Fruit fly (Drosophila melanogaster) whole organism, embryonic: ENCODE results near the gene CG14339.

Experiments used
- C15 ChIP-seq: fragments of 200-800 bp; sonication (Bioruptor generic); IDR thresholded peaks from 3 replicates; pipeline ENCODE4 v1.3.6; 2022; ENCODE audit warnings: missing biosample characterization, missing genetic modification characterization
- CG16779 ChIP-seq: fragments of 200-800 bp; sonication (Bioruptor generic); IDR thresholded peaks from 2 replicates; pipeline ENCODE4 v1.3.6; 2022; ENCODE audit warnings: missing biosample characterization, missing genetic modification characterization
- CG31365 ChIP-seq: fragments of 200-800 bp; sonication (Bioruptor generic); optimal IDR thresholded peaks from 2 replicates; lab custom pipeline; 2018; ENCODE audit warnings: missing biosample characterization, mild to moderate bottlenecking, missing genetic modification characterization
- CG6854 ChIP-seq: fragments of 200-800 bp; sonication (Bioruptor generic); optimal IDR thresholded peaks from 3 replicates; lab custom pipeline; 2017; ENCODE audit warnings: missing biosample characterization, mild to moderate bottlenecking, missing genetic modification characterization
- CG7372 ChIP-seq: fragments of 200-800 bp; sonication (Bioruptor generic); IDR thresholded peaks from 2 replicates; pipeline ENCODE4 v1.3.6; 2022; ENCODE audit warnings: missing biosample characterization, missing genetic modification characterization
- CG8281 ChIP-seq: fragments of 200-800 bp; sonication (Bioruptor generic); optimal IDR thresholded peaks from 2 replicates; lab custom pipeline; 2018; ENCODE audit warnings: missing biosample characterization, mild to moderate bottlenecking, missing genetic modification characterization, moderate library complexity
- CG9932 ChIP-seq: fragments of 200-800 bp; sonication (Bioruptor generic); IDR thresholded peaks from 2 replicates; pipeline ENCODE4 v1.3.6; 2022; ENCODE audit warnings: missing biosample characterization, missing genetic modification characterization
- Lim3 ChIP-seq: fragments of 200-800 bp; sonication (Bioruptor generic); IDR thresholded peaks from 2 replicates; pipeline ENCODE4 v1.3.6; 2022; ENCODE audit warnings: missing biosample characterization, missing genetic modification characterization
- lola ChIP-seq, 3 experiments: fragments of >200 bp in 2 of 3; fragments of 200-800 bp in 1 of 3; sonication (Bioruptor generic) in 1 of 3; optimal IDR thresholded peaks; 2 replicates each; lab custom pipeline; 2017 to 2019; ENCODE audit warnings: missing biosample characterization in 3 of 3, missing genetic modification characterization in 3 of 3, mild to moderate bottlenecking in 1 of 3, moderate library complexity in 1 of 3
- p53 ChIP-seq: fragments of 200-800 bp; sonication (Bioruptor generic); optimal IDR thresholded peaks from 2 replicates; lab custom pipeline; 2016; ENCODE audit warnings: missing biosample characterization, missing genetic modification characterization
- psq ChIP-seq: fragments of 200-800 bp; sonication (Bioruptor generic); optimal IDR thresholded peaks from 2 replicates; lab custom pipeline; 2017; ENCODE audit warnings: missing biosample characterization, missing genetic modification characterization
- sisA ChIP-seq: fragments of 200-800 bp; sonication (Bioruptor generic); IDR thresholded peaks from 2 replicates; pipeline ENCODE4 v1.3.6; 2022; ENCODE audit warnings: missing biosample characterization, missing genetic modification characterization

dm6 chr2L:1135495-1135894 is 27.2 kb downstream of the CG14339 start:
- TF ChIP-seq CG7372 (no peak), CG16779 (GFP tag; lab: Robert Waterston, UW) (no peak), CG9932 (GFP tag; lab: Robert Waterston, UW) (peak; percentile 12; the same call in 1 of the 2 replicates), C15 (no peak), sisA (no peak), CG31365 (no peak), Lim3 (GFP tag; lab: Robert Waterston, UW) (no peak), psq (GFP tag; lab: Kevin White, UChicago) (no peak), p53 (no peak), CG6854 (no peak), lola (GFP tag; optimal IDR thresholded peaks at IDR 0.05; lab: Kevin White, UChicago) (no peak), CG8281 (tag; lab: Kevin White, UChicago) (no peak)
